Worm (Caenorhabditis elegans): ENCODE measurements around the gene rnp-4.

Gene rnp-4

ce11 chrIII:4362332-4362731 lies 43.8 kb upstream of the rnp-4 start (continued):
- TF ChIP-seq nhr-76 (tag; optimal IDR thresholded peaks at IDR 0.05), result no peak
- TF ChIP-seq ama-1 (optimal IDR thresholded peaks at IDR 0.05), result no peak
- peak in 1 of 2 experiments; percentile 1 for TF ChIP-seq hif-1 (tag; optimal IDR thresholded peaks at IDR 0.05)
- no peak for TF ChIP-seq fkh-10 (GFP tag; optimal IDR thresholded peaks at IDR 0.05)
- no peak for TF ChIP-seq set-16 (GFP tag; IDR thresholded peaks at IDR 0.05)
- no peak for TF ChIP-seq mxl-3 (GFP tag; optimal IDR thresholded peaks at IDR 0.05)
- TF ChIP-seq T20F7.1 (GFP tag; optimal IDR thresholded peaks at IDR 0.05), result no peak
- TF ChIP-seq F49E8.2 (tag; optimal IDR thresholded peaks at IDR 0.05; ENCODE audit: borderline replicate concordance), result no peak
- peak; percentile 43; the same call in 1 of the 2 replicates for TF ChIP-seq dmd-6 (GFP tag; IDR thresholded peaks at IDR 0.05)
- TF ChIP-seq dpl-1 (GFP tag; optimal IDR thresholded peaks at IDR 0.05), result no peak
- TF ChIP-seq hlh-30 (tag; optimal IDR thresholded peaks at IDR 0.05; ENCODE audit: insufficient read depth), result peak; percentile 19
- TF ChIP-seq nhr-28 (tag; optimal IDR thresholded peaks at IDR 0.05), result no peak
- no peak for TF ChIP-seq nhr-6 (tag; optimal IDR thresholded peaks at IDR 0.05)
- 0 out of 2 replicates have a peak, but pooled peaks have one; percentile 36 for TF ChIP-seq hmg-1.1 (GFP tag; IDR thresholded peaks at IDR 0.05)
- TF ChIP-seq lin-38 (GFP tag; IDR thresholded peaks at IDR 0.05), result no peak
- TF ChIP-seq Y105C5A.15 (GFP tag; IDR thresholded peaks at IDR 0.05), result no peak
- TF ChIP-seq lir-3 (tag; optimal IDR thresholded peaks at IDR 0.05), result peak; percentile 22
- no peak for TF ChIP-seq ceh-62 (tag; optimal IDR thresholded peaks at IDR 0.05)
- TF ChIP-seq php-3 (GFP tag; IDR thresholded peaks at IDR 0.05), result no peak
- TF ChIP-seq fos-1 (tag; optimal IDR thresholded peaks at IDR 0.05), result no peak

ce11 chrIII:4364974-4365373 lies 41.1 kb upstream of the rnp-4 start, which contains the start of gene ckb-1:
TSS of gene ckb-1 (plus strand) at chrIII:4365274.
- no peak for TF ChIP-seq egl-43 (GFP tag; IDR thresholded peaks at IDR 0.05)
- TF ChIP-seq dve-1 (tag; optimal IDR thresholded peaks at IDR 0.05; ENCODE audit: insufficient read depth), result peak; percentile 15
- TF ChIP-seq zip-11 (GFP tag; IDR thresholded peaks at IDR 0.05), result no peak
- peak; percentile 8 for TF ChIP-seq mes-2 (tag; optimal IDR thresholded peaks at IDR 0.05; ENCODE audit: poor library complexity, severe bottlenecking)
- TF ChIP-seq vab-7 (GFP tag; IDR thresholded peaks at IDR 0.05), result no peak
- no peak for TF ChIP-seq Y5F2A.4 (GFP tag; optimal IDR thresholded peaks at IDR 0.05)
- TF ChIP-seq lin-38 (GFP tag; IDR thresholded peaks at IDR 0.05), result peak; percentile 39; the same call in 1 of the 2 replicates
- TF ChIP-seq lsy-2 (tag; optimal IDR thresholded peaks at IDR 0.05), result peak in 1 of 2 experiments; percentile 7
- no peak for TF ChIP-seq hlh-11 (tag; optimal IDR thresholded peaks at IDR 0.05)

- no peak for TF ChIP-seq cey-2 (tag; optimal IDR thresholded peaks at IDR 0.05; ENCODE audit: borderline replicate concordance, insufficient read depth)
- TF ChIP-seq daf-8 (GFP tag; IDR thresholded peaks at IDR 0.05), result no peak
- TF ChIP-seq fos-1 (tag; optimal IDR thresholded peaks at IDR 0.05), result no peak
- TF ChIP-seq hif-1 (tag; optimal IDR thresholded peaks at IDR 0.05), result no peak
- no peak for TF ChIP-seq aly-2 (tag; optimal IDR thresholded peaks at IDR 0.05)
- TF ChIP-seq unc-62 (GFP tag; optimal IDR thresholded peaks at IDR 0.05 in 1 of 2), result no peak
- TF ChIP-seq unc-62 (tag; optimal IDR thresholded peaks at IDR 0.05), result no peak
- TF ChIP-seq zfp-2 (tag; optimal IDR thresholded peaks at IDR 0.05), result no peak
- no peak for TF ChIP-seq attf-4 (tag; optimal IDR thresholded peaks at IDR 0.05)
- no peak for TF ChIP-seq gei-8 (GFP tag; optimal IDR thresholded peaks at IDR 0.05)
- TF ChIP-seq dmd-8 (GFP tag; IDR thresholded peaks at IDR 0.05), result no peak
- TF ChIP-seq php-3 (GFP tag; IDR thresholded peaks at IDR 0.05), result no peak
- no peak for TF ChIP-seq ztf-11 (tag; optimal IDR thresholded peaks at IDR 0.05)
- TF ChIP-seq mdl-1 (tag; optimal IDR thresholded peaks at IDR 0.05), result no peak
- TF ChIP-seq Y5F2A.4 (GFP tag; optimal IDR thresholded peaks at IDR 0.05), result no peak
- TF ChIP-seq F37D6.2 (tag; optimal IDR thresholded peaks at IDR 0.05), result no peak
- no peak for TF ChIP-seq ztf-7 (tag; optimal IDR thresholded peaks at IDR 0.05)
- no peak for TF ChIP-seq rbr-2 (tag; optimal IDR thresholded peaks at IDR 0.05)
- no peak for TF ChIP-seq mxl-3 (GFP tag; optimal IDR thresholded peaks at IDR 0.05)
- TF ChIP-seq pha-4 (GFP tag; IDR thresholded peaks at IDR 0.05), result no peak
- no peak for TF ChIP-seq pha-4 (tag; optimal IDR thresholded peaks at IDR 0.05)
- TF ChIP-seq nhr-28 (tag; optimal IDR thresholded peaks at IDR 0.05), result no peak
Measured at ce11 chrIII:4367649-4368048, 38.4 kb upstream of the rnp-4 start, which contains the start of gene ckb-2. TSS of gene ckb-2 (plus strand) at chrIII:4367949.

All from whole organism, L4 larva.